Fruit fly (Drosophila melanogaster) whole organism, embryonic: ENCODE measurements around the gene CG6254.

Source experiments
- Abd-B ChIP-seq: fragments of 200-800 bp; sonication (Bioruptor generic); optimal IDR thresholded peaks from 2 replicates; lab custom pipeline; 2018; ENCODE audit warnings: missing biosample characterization, mild to moderate bottlenecking, missing genetic modification characterization, moderate library complexity
- BtbVII ChIP-seq: fragments of 200-800 bp; sonication (Bioruptor generic); optimal IDR thresholded peaks from 3 replicates; lab custom pipeline; 2017; ENCODE audit warnings: missing biosample characterization, mild to moderate bottlenecking, missing genetic modification characterization
- CG10209 ChIP-seq: fragments of 200-800 bp; sonication (Bioruptor generic); optimal IDR thresholded peaks from 3 replicates; lab custom pipeline; 2017; ENCODE audit warnings: missing biosample characterization, mild to moderate bottlenecking, missing genetic modification characterization, missing genetic modification reagents
- CG10274 ChIP-seq: fragments of 200-800 bp; sonication (Bioruptor generic); optimal IDR thresholded peaks from 3 replicates; lab custom pipeline; 2017; ENCODE audit warnings: missing biosample characterization, mild to moderate bottlenecking, missing genetic modification characterization
- CG11085 ChIP-seq: fragments of 200-800 bp; sonication (Bioruptor generic); IDR thresholded peaks from 2 replicates; pipeline ENCODE4 v1.3.6; 2022; ENCODE audit warnings: missing biosample characterization, missing genetic modification characterization
- CG11398 ChIP-seq: fragments of 200-800 bp; sonication (Bioruptor generic); optimal IDR thresholded peaks from 2 replicates; lab custom pipeline; 2016; ENCODE audit warnings: missing biosample characterization, missing genetic modification characterization
- CG12071 ChIP-seq: fragments of 200-800 bp; sonication (Bioruptor generic); optimal IDR thresholded peaks from 3 replicates; lab custom pipeline; 2018; ENCODE audit warnings: missing biosample characterization, mild to moderate bottlenecking, missing genetic modification characterization
- CG13296 ChIP-seq: fragments of 200-800 bp; sonication (Bioruptor generic); optimal IDR thresholded peaks from 3 replicates; lab custom pipeline; 2018; ENCODE audit warnings: missing biosample characterization, mild to moderate bottlenecking, missing genetic modification characterization
- CG15696 ChIP-seq: fragments of 200-800 bp; sonication (Bioruptor generic); optimal IDR thresholded peaks from 2 replicates; lab custom pipeline; 2019; ENCODE audit warnings: missing biosample characterization, mild to moderate bottlenecking, missing genetic modification characterization, moderate library complexity
- CG17385 ChIP-seq: fragments of 200-800 bp; sonication (Bioruptor generic); optimal IDR thresholded peaks from 3 replicates; lab custom pipeline; 2018; ENCODE audit warnings: missing biosample characterization, mild to moderate bottlenecking, missing genetic modification characterization
- CG17568 ChIP-seq: fragments of 200-800 bp; sonication (Bioruptor generic); optimal IDR thresholded peaks from 2 replicates; lab custom pipeline; 2018; ENCODE audit warnings: missing biosample characterization, mild to moderate bottlenecking, missing genetic modification characterization, moderate library complexity
- CG18599 ChIP-seq: fragments of 200-800 bp; sonication (Bioruptor generic); optimal IDR thresholded peaks from 3 replicates; lab custom pipeline; 2017; ENCODE audit warnings: missing biosample characterization, missing genetic modification characterization, mild to moderate bottlenecking, moderate library complexity, missing genetic modification reagents
- CG2678 ChIP-seq: fragments of 200-800 bp; sonication (Bioruptor generic); optimal IDR thresholded peaks from 3 replicates; lab custom pipeline; 2019; ENCODE audit warnings: missing biosample characterization, mild to moderate bottlenecking, missing genetic modification characterization, moderate library complexity
- CG3163 ChIP-seq: fragments of 200-800 bp; sonication (Bioruptor generic); optimal IDR thresholded peaks from 3 replicates; lab custom pipeline; 2016; ENCODE audit warnings: missing biosample characterization, missing genetic modification characterization
- CG3281 ChIP-seq: fragments of 200-800 bp; sonication (Bioruptor generic); optimal IDR thresholded peaks from 3 replicates; lab custom pipeline; 2017; ENCODE audit warnings: missing biosample characterization, mild to moderate bottlenecking, missing genetic modification characterization
- CG3847 ChIP-seq: fragments of 200-800 bp; sonication (Bioruptor generic); IDR thresholded peaks from 2 replicates; pipeline ENCODE4 v1.3.6; 2022; ENCODE audit warnings: missing biosample characterization, missing genetic modification characterization
- CG6654 ChIP-seq: fragments of 200-800 bp; sonication (Bioruptor generic); optimal IDR thresholded peaks from 2 replicates; lab custom pipeline; 2017; ENCODE audit warnings: missing biosample characterization, mild to moderate bottlenecking, missing genetic modification characterization
- CG6765 ChIP-seq: fragments of 200-800 bp; sonication (Bioruptor generic); optimal IDR thresholded peaks from 3 replicates; lab custom pipeline; 2017; ENCODE audit warnings: missing biosample characterization, mild to moderate bottlenecking, missing genetic modification characterization
- CG8290 ChIP-seq, 3 experiments: fragments of 200-800 bp; sonication (Bioruptor generic); optimal IDR thresholded peaks; 2 replicates each; lab custom pipeline; 2016 to 2019; ENCODE audit warnings: missing biosample characterization in 3 of 3, missing genetic modification characterization in 3 of 3, mild to moderate bottlenecking in 2 of 3, moderate library complexity in 1 of 3
- Fer1 ChIP-seq: fragments of 200-800 bp; sonication (Bioruptor generic); optimal IDR thresholded peaks from 2 replicates; lab custom pipeline; 2017; ENCODE audit warnings: missing biosample characterization, mild to moderate bottlenecking, missing genetic modification characterization
- H2.0 ChIP-seq: fragments of 200-800 bp; sonication (Bioruptor generic); IDR thresholded peaks from 2 replicates; pipeline ENCODE4 v1.3.6; 2022; ENCODE audit warnings: missing biosample characterization, missing genetic modification characterization
- Hand ChIP-seq: fragments of 200-800 bp; sonication (Bioruptor generic); optimal IDR thresholded peaks from 2 replicates; lab custom pipeline; 2017; ENCODE audit warnings: mild to moderate bottlenecking, missing biosample characterization, missing genetic modification reagents, missing genetic modification characterization
- MESR4 ChIP-seq: fragments of 200-800 bp; sonication (Bioruptor generic); optimal IDR thresholded peaks from 2 replicates; lab custom pipeline; 2018; ENCODE audit warnings: missing biosample characterization, mild to moderate bottlenecking, missing genetic modification characterization, moderate library complexity
- Med ChIP-seq: fragments of 200-800 bp; sonication (Bioruptor generic); peaks from one replicate; lab custom pipeline; 2016; ENCODE audit warnings: missing biosample characterization, missing genetic modification characterization, mild to moderate bottlenecking, inconsistent platforms, moderate library complexity
- Meics ChIP-seq: fragments of 200-800 bp; sonication (Bioruptor generic); optimal IDR thresholded peaks from 2 replicates; lab custom pipeline; 2017; ENCODE audit warnings: missing biosample characterization, mild to moderate bottlenecking, missing genetic modification characterization
- NC2β ChIP-seq: fragments of 200-800 bp; sonication (Bioruptor generic); optimal IDR thresholded peaks from 2 replicates; lab custom pipeline; 2016; ENCODE audit warnings: missing biosample characterization, missing genetic modification characterization
- Nf-YA ChIP-seq: fragments of 200-800 bp; sonication (Bioruptor generic); IDR thresholded peaks from 2 replicates; pipeline ENCODE4 v1.3.6; 2022; ENCODE audit warnings: missing biosample characterization, missing genetic modification characterization
- Sox100B ChIP-seq: fragments of 200-800 bp; sonication (Bioruptor generic); optimal IDR thresholded peaks from 3 replicates; lab custom pipeline; 2018; ENCODE audit warnings: missing biosample characterization, mild to moderate bottlenecking, missing genetic modification characterization
- amos ChIP-seq: fragments of 200-800 bp; sonication (Bioruptor generic); IDR thresholded peaks from 2 replicates; pipeline ENCODE4 v1.3.6; 2022; ENCODE audit warnings: missing biosample characterization, missing genetic modification characterization; ENCODE audit not compliant: partially characterized antibody
- ash1 ChIP-seq: fragments of 200-800 bp; sonication (Bioruptor generic); optimal IDR thresholded peaks from 2 replicates; lab custom pipeline; 2018; ENCODE audit warnings: missing biosample characterization, mild to moderate bottlenecking, missing genetic modification characterization
- bbx ChIP-seq: fragments of 200-800 bp; sonication (Bioruptor generic); IDR thresholded peaks from 2 replicates; pipeline ENCODE4 v1.3.6; 2022; ENCODE audit warnings: missing biosample characterization, missing genetic modification characterization; ENCODE audit not compliant: partially characterized antibody
- bowl ChIP-seq: fragments of 200-800 bp; sonication (Bioruptor generic); IDR thresholded peaks from 2 replicates; pipeline ENCODE4 v1.3.6; 2022; ENCODE audit warnings: missing biosample characterization, missing genetic modification characterization
- bsh ChIP-seq, 2 experiments: fragments of 200-800 bp; sonication (Bioruptor generic); optimal IDR thresholded peaks; 2 replicates each; lab custom pipeline; 2017 to 2018; ENCODE audit warnings: mild to moderate bottlenecking in 2 of 2, missing biosample characterization in 2 of 2, missing genetic modification characterization in 2 of 2, moderate library complexity in 1 of 2
- croc ChIP-seq: fragments of 200-800 bp; sonication (Bioruptor generic); conservative IDR thresholded peaks from 3 replicates; pipeline ENCODE4 v1.3.6; 2022; ENCODE audit warnings: missing biosample characterization, missing genetic modification characterization
- danr ChIP-seq: fragments of 200-800 bp; sonication (Bioruptor generic); IDR thresholded peaks from 2 replicates; pipeline ENCODE4 v1.3.6; 2022; ENCODE audit warnings: missing biosample characterization, missing genetic modification characterization
- eve ChIP-seq, 2 experiments: fragments of >200 bp; optimal IDR thresholded peaks; 2 replicates each; lab custom pipeline; 2017; ENCODE audit warnings: missing biosample characterization in 2 of 2, missing genetic modification characterization in 2 of 2
- ewg ChIP-seq: fragments of 200-800 bp; sonication (Bioruptor generic); optimal IDR thresholded peaks from 3 replicates; lab custom pipeline; 2017; ENCODE audit warnings: mild to moderate bottlenecking, missing biosample characterization, missing genetic modification reagents, missing genetic modification characterization
- fru ChIP-seq: fragments of >200 bp; optimal IDR thresholded peaks from 2 replicates; lab custom pipeline; 2017
- gcm ChIP-seq: fragments of 200-800 bp; sonication (Bioruptor generic); optimal IDR thresholded peaks from 2 replicates; lab custom pipeline; 2019; ENCODE audit warnings: missing biosample characterization, mild to moderate bottlenecking, missing genetic modification characterization, moderate library complexity
- mirr ChIP-seq: fragments of 200-800 bp; sonication (Bioruptor generic); optimal IDR thresholded peaks from 3 replicates; lab custom pipeline; 2018; ENCODE audit warnings: missing biosample characterization, mild to moderate bottlenecking, missing genetic modification characterization
- nerfin-1 ChIP-seq: fragments of 200-800 bp; sonication (Bioruptor generic); optimal IDR thresholded peaks from 3 replicates; lab custom pipeline; 2019; ENCODE audit warnings: missing biosample characterization, mild to moderate bottlenecking, missing genetic modification characterization, moderate library complexity
- nom ChIP-seq: fragments of 200-800 bp; sonication (Bioruptor generic); optimal IDR thresholded peaks from 2 replicates; lab custom pipeline; 2017; ENCODE audit warnings: missing biosample characterization, missing genetic modification characterization, mild to moderate bottlenecking, moderate library complexity, missing genetic modification reagents
- odd ChIP-seq: fragments of 200-800 bp; sonication (Bioruptor generic); optimal IDR thresholded peaks from 2 replicates; lab custom pipeline; 2017; ENCODE audit warnings: missing biosample characterization, mild to moderate bottlenecking, missing genetic modification characterization
- pfk ChIP-seq: fragments of 200-800 bp; sonication (Bioruptor generic); optimal IDR thresholded peaks from 2 replicates; lab custom pipeline; 2018; ENCODE audit warnings: missing biosample characterization, mild to moderate bottlenecking, missing genetic modification characterization, moderate library complexity
- pho ChIP-seq: fragments of 200-800 bp; sonication (Bioruptor generic); optimal IDR thresholded peaks from 2 replicates; lab custom pipeline; 2016; ENCODE audit warnings: missing biosample characterization, missing genetic modification characterization
- seq ChIP-seq: fragments of 200-800 bp; sonication (Bioruptor generic); IDR thresholded peaks from 2 replicates; pipeline ENCODE4 v1.3.6; 2022; ENCODE audit warnings: missing biosample characterization, missing genetic modification characterization
- tio ChIP-seq: fragments of 200-800 bp; sonication (Bioruptor generic); optimal IDR thresholded peaks from 2 replicates; lab custom pipeline; 2017; ENCODE audit warnings: missing biosample characterization, missing genetic modification characterization, inconsistent platforms
- trem ChIP-seq: fragments of 200-800 bp; optimal IDR thresholded peaks from 3 replicates; lab custom pipeline; 2019; ENCODE audit warnings: missing biosample characterization, mild to moderate bottlenecking, missing genetic modification characterization, moderate library complexity
- zen2 ChIP-seq: fragments of 200-800 bp; sonication (Bioruptor generic); IDR thresholded peaks from 3 replicates; pipeline ENCODE4 v1.3.6; 2022; ENCODE audit warnings: missing biosample characterization, missing genetic modification characterization; ENCODE audit not compliant: partially characterized antibody

Gene CG6254

dm6 chr3R:10132906-10133416 is 28.2 kb downstream of the CG6254 start (continued):
- TF ChIP-seq CG10274 (peak; percentile 51), gcm (GFP tag; lab: Kevin White, UChicago) (no peak), nerfin-1 (no peak), CG3163 (peak; percentile 18), danr (GFP tag; lab: Robert Waterston, UW) (no peak), pho (GFP tag; lab: Kevin White, UChicago) (no peak), bbx (GFP tag; lab: Robert Waterston, UW) (no peak), zen2 (no peak), H2.0 (no peak), Abd-B (GFP tag; lab: Kevin White, UChicago) (no peak), croc (no peak), trem (tag; lab: Kevin White, UChicago) (peak; percentile 98), Hand (GFP tag; lab: Kevin White, UChicago) (no peak), bsh (GFP tag; optimal IDR thresholded peaks at IDR 0.05; lab: Kevin White, UChicago) (peak in 1 of 2 experiments; percentile 15), CG11398 (GFP tag; lab: Kevin White, UChicago) (no peak), seq (no peak), amos (GFP tag; lab: Robert Waterston, UW) (no peak)

- peak; percentile 72 for TF ChIP-seq CG13296
- TF ChIP-seq CG6654 (GFP tag; lab: Kevin White, UChicago) = no peak
- TF ChIP-seq CG15696 = no peak
- peak; percentile 47 for TF ChIP-seq mirr
- TF ChIP-seq BtbVII = peak; percentile 3
- TF ChIP-seq bowl = no peak
- TF ChIP-seq pfk (GFP tag; lab: Kevin White, UChicago) = peak; percentile 28
- no peak for TF ChIP-seq nom
- peak; percentile 5 for TF ChIP-seq CG12071
- TF ChIP-seq eve (GFP tag; optimal IDR thresholded peaks at IDR 0.05; lab: Kevin White, UChicago) = no peak
- no peak for TF ChIP-seq Nf-YA (GFP tag; lab: Robert Waterston, UW)
- peak; percentile 1 for TF ChIP-seq Sox100B (GFP tag; lab: Kevin White, UChicago)
- TF ChIP-seq CG18599 (GFP tag; lab: Kevin White, UChicago) = peak; percentile 40
- no peak for TF ChIP-seq tio (GFP tag; lab: Kevin White, UChicago)
- peak; percentile 0 for TF ChIP-seq CG17385 (GFP tag; lab: Kevin White, UChicago)
- TF ChIP-seq MESR4 (GFP tag; lab: Kevin White, UChicago) = no peak
- TF ChIP-seq Meics = peak; percentile 39
- peak; percentile 1 for TF ChIP-seq CG3281 (GFP tag; lab: Kevin White, UChicago)
- TF ChIP-seq CG8290 (GFP tag; optimal IDR thresholded peaks at IDR 0.05; lab: Kevin White, UChicago) = no peak
- peak in 1 of 2 experiments; percentile 22 for TF ChIP-seq CG8290 (tag; optimal IDR thresholded peaks at IDR 0.05; lab: Kevin White, UChicago)
- TF ChIP-seq CG2678 = peak; percentile 34
- no peak for TF ChIP-seq CG10209
- no peak for TF ChIP-seq ewg (GFP tag; lab: Kevin White, UChicago)
- no peak for TF ChIP-seq CG3847 (GFP tag; lab: Robert Waterston, UW)
- TF ChIP-seq CG17568 (GFP tag; lab: Kevin White, UChicago) = peak; percentile 24
- no peak for TF ChIP-seq fru (lab: Kevin White, UChicago)
- no peak for TF ChIP-seq NC2β (GFP tag; lab: Kevin White, UChicago)
- peak; percentile 58 for TF ChIP-seq Med
- peak; percentile 49 for TF ChIP-seq Fer1 (GFP tag; lab: Kevin White, UChicago)
- no peak for TF ChIP-seq ash1
- peak; percentile 13 for TF ChIP-seq odd
- TF ChIP-seq CG11085 = no peak
- TF ChIP-seq CG6765 (GFP tag; lab: Kevin White, UChicago) = peak; percentile 49
Measured at dm6 chr3R:10130975-10131529, 30.1 kb downstream of the CG6254 start.
